Worm (Caenorhabditis elegans): ENCODE results near the gene spp-28.

DNA sequence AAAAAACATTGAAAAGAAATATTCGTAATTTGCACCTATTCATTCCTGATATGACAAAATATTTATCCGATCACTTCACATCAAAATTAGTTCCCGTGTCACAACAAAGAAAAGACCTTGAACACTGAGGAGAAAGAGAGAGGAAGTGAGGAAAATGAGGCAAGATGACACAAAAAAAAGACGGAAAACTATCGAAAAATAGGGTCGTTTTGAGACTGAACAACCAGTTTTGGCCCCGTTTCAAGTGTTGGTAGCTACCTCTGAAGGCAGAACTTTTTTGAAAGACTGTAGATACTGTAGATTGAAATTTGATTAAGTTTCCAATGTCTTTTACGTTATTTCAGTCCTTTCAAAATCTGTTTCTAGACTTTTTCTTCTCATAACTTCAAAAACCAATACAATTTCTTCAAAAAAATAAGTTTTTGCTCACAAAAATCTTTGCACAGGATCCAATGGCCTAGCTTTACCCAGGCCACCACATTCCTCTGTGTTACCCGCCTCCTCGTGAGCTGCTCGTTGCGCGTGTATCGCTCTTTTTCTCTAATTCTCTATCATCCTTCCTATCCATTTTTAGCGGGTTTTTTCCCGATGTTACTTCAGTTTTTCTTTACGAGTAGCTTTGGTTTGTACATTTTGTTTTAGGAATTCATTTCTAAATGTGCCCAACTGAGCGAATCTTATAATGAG, 6.3 kb upstream of the spp-28 start:
- TF ChIP-seq tbx-2 (tag; optimal IDR thresholded peaks at IDR 0.05), result peak; percentile 81
- peak; percentile 34 for TF ChIP-seq elt-2 (tag; optimal IDR thresholded peaks at IDR 0.05)
- peak; percentile 74 for TF ChIP-seq fkh-6 (tag; optimal IDR thresholded peaks at IDR 0.05)
